Worm (Caenorhabditis elegans) whole organism, L3 larva: Measurements from ENCODE around the gene srx-60.

ENCODE experiments used
- aly-2 ChIP-seq: fragments of 150-350 bp; optimal IDR thresholded peaks from 2 replicates; lab custom pipeline; 2014; ENCODE audit warnings: missing biosample characterization, missing genetic modification characterization
- nfya-1 ChIP-seq: sonication (generic microtip); optimal IDR thresholded peaks from 2 replicates; lab custom pipeline; 2017; ENCODE audit warnings: missing genetic modification characterization, mild to moderate bottlenecking, missing compliant biosample characterization, antibody characterized with exemption, moderate library complexity; ENCODE audit not compliant: insufficient read depth
- nhr-11 ChIP-seq: fragments of 150-350 bp; optimal IDR thresholded peaks from 2 replicates; lab custom pipeline; 2014; ENCODE audit warnings: missing biosample characterization, missing genetic modification characterization
- nhr-25 ChIP-seq: sonication (generic microtip); optimal IDR thresholded peaks from 2 replicates; lab custom pipeline; 2017; ENCODE audit warnings: missing biosample characterization, missing genetic modification characterization
- pha-4 ChIP-seq: fragments of 150-350 bp; optimal IDR thresholded peaks from 2 replicates; lab custom pipeline; 2014; ENCODE audit warnings: missing biosample characterization, missing genetic modification reagents, missing genetic modification characterization
- unc-39 ChIP-seq: sonication (generic microtip); optimal IDR thresholded peaks from 4 replicates; lab custom pipeline; 2017; ENCODE audit warnings: missing biosample characterization, missing genetic modification characterization

DNA sequence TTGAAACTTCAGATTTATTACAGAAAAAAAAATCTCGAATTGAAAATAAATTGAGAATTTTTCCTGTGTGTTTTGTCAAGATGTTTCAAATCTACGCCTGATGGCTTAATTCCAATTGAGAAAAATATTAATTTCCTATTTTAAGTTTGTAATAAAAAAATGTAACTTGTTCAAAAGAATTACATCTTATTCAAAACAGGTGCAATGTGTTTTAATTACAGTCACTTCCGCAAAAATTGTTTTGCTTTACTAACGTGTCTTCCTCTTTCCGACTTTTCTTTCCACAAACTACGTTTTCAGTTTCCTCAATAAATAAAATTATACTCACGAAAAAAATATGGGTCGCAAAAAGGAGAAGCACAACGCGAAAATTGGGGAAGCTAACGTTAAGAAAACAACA, 37.3 kb downstream of the srx-60 start, which contains the start of gene F25E5.16:
- TF ChIP-seq nfya-1 (no peak), aly-2 (tag; lab: Kevin White, UChicago) (no peak), nhr-11 (no peak), nhr-25 (tag; lab: Kevin White, UChicago) (no peak), pha-4 (tag; lab: Kevin White, UChicago) (no peak), unc-39 (no peak)
